Worm (Caenorhabditis elegans): ENCODE measurements around the gene mltn-13.

Gene mltn-13

ce11 chrX:4444073-4444472, 4.1 kb downstream of the mltn-13 start:
- TF ChIP-seq Y22D7AL.16 (tag; optimal IDR thresholded peaks at IDR 0.05) = peak; percentile 59
- no peak for TF ChIP-seq ceh-9 (tag; optimal IDR thresholded peaks at IDR 0.05)
- TF ChIP-seq nhr-232 (tag; optimal IDR thresholded peaks at IDR 0.05) = peak; percentile 62
- peak; percentile 48 for TF ChIP-seq T23F11.4 (GFP tag; optimal IDR thresholded peaks at IDR 0.05)
- peak; percentile 70 for TF ChIP-seq syd-9 (tag; optimal IDR thresholded peaks at IDR 0.05)
- peak; percentile 40 for TF ChIP-seq hlh-30 (tag; optimal IDR thresholded peaks at IDR 0.05; ENCODE audit: insufficient read depth)
- TF ChIP-seq K09A11.1 (tag; optimal IDR thresholded peaks at IDR 0.05; ENCODE audit: insufficient read depth) = peak; percentile 57
- TF ChIP-seq dmd-4 (tag; optimal IDR thresholded peaks at IDR 0.05; ENCODE audit: borderline replicate concordance) = no peak
- no peak for TF ChIP-seq ama-1 (optimal IDR thresholded peaks at IDR 0.05)
- peak; percentile 49 for TF ChIP-seq fkh-6 (tag; optimal IDR thresholded peaks at IDR 0.05)
- peak; percentile 50 for TF ChIP-seq lin-11 (tag; optimal IDR thresholded peaks at IDR 0.05)
- TF ChIP-seq elt-2 (tag; optimal IDR thresholded peaks at IDR 0.05) = peak; percentile 61
- no peak for TF ChIP-seq unc-42 (tag; optimal IDR thresholded peaks at IDR 0.05)
- TF ChIP-seq nhr-11 (tag; optimal IDR thresholded peaks at IDR 0.05) = no peak
- peak; percentile 11 for TF ChIP-seq ceh-31 (tag; optimal IDR thresholded peaks at IDR 0.05)
- no peak for TF ChIP-seq eyg-1 (tag; optimal IDR thresholded peaks at IDR 0.05)
- TF ChIP-seq pros-1 (tag; optimal IDR thresholded peaks at IDR 0.05) = no peak
- TF ChIP-seq hlh-13 (GFP tag; optimal IDR thresholded peaks at IDR 0.05) = peak; percentile 56
- peak; percentile 66 for TF ChIP-seq unc-86 (tag; optimal IDR thresholded peaks at IDR 0.05)
- TF ChIP-seq unc-3 (GFP tag; conservative IDR thresholded peaks at IDR 0.05) = peak; percentile 84; the same call in 1 of the 2 replicates
- TF ChIP-seq unc-3 (tag; optimal IDR thresholded peaks at IDR 0.05) = peak; percentile 58
- no peak for TF ChIP-seq nfya-1 (tag; optimal IDR thresholded peaks at IDR 0.05)
- TF ChIP-seq ahr-1 (tag; optimal IDR thresholded peaks at IDR 0.05) = peak; percentile 32
- TF ChIP-seq madf-2 (tag; optimal IDR thresholded peaks at IDR 0.05) = peak; percentile 67
- TF ChIP-seq C08G9.2 (tag; optimal IDR thresholded peaks at IDR 0.05) = peak; percentile 68
- no peak for TF ChIP-seq pha-4 (tag; optimal IDR thresholded peaks at IDR 0.05)
- peak; percentile 28 for TF ChIP-seq npax-4 (tag; optimal IDR thresholded peaks at IDR 0.05)
- TF ChIP-seq sox-2 (GFP tag; IDR thresholded peaks at IDR 0.05) = peak; percentile 81
- peak; percentile 91 for TF ChIP-seq hlh-6 (tag; optimal IDR thresholded peaks at IDR 0.05)
- peak; percentile 66 for TF ChIP-seq sox-4 (tag; optimal IDR thresholded peaks at IDR 0.05)
- no peak for TF ChIP-seq unc-55 (GFP tag; optimal IDR thresholded peaks at IDR 0.05)
- TF ChIP-seq C38D4.7 (GFP tag; optimal IDR thresholded peaks at IDR 0.05) = peak; percentile 69
- TF ChIP-seq ceh-30 (tag; optimal IDR thresholded peaks at IDR 0.05) = no peak
- peak; percentile 44 for TF ChIP-seq ceh-34 (tag; optimal IDR thresholded peaks at IDR 0.05)
- TF ChIP-seq fkh-10 (GFP tag; optimal IDR thresholded peaks at IDR 0.05) = no peak
- TF ChIP-seq rnt-1 (tag; optimal IDR thresholded peaks at IDR 0.05) = peak; percentile 36
- TF ChIP-seq ceh-22 (tag; optimal IDR thresholded peaks at IDR 0.05) = no peak
- no peak for TF ChIP-seq lim-6 (tag; optimal IDR thresholded peaks at IDR 0.05)
- no peak for TF ChIP-seq zip-5 (tag; optimal IDR thresholded peaks at IDR 0.05)
- peak; percentile 65 for TF ChIP-seq ceh-19 (GFP tag; optimal IDR thresholded peaks at IDR 0.05)
- peak; percentile 30 for TF ChIP-seq ceh-2 (tag; optimal IDR thresholded peaks at IDR 0.05)
- no peak for TF ChIP-seq mec-3 (tag; optimal IDR thresholded peaks at IDR 0.05; ENCODE audit: borderline replicate concordance)
- TF ChIP-seq pag-3 (tag; optimal IDR thresholded peaks at IDR 0.05; ENCODE audit: borderline replicate concordance) = no peak
- TF ChIP-seq ceh-45 (GFP tag; IDR thresholded peaks at IDR 0.05) = peak; percentile 62
- no peak for TF ChIP-seq tbx-2 (tag; optimal IDR thresholded peaks at IDR 0.05)
- TF ChIP-seq fax-1 (tag; optimal IDR thresholded peaks at IDR 0.05) = peak; percentile 39
- TF ChIP-seq pax-1 (tag; optimal IDR thresholded peaks at IDR 0.05) = no peak
- no peak for TF ChIP-seq pat-9 (tag; optimal IDR thresholded peaks at IDR 0.05)
- TF ChIP-seq ceh-24 (tag; optimal IDR thresholded peaks at IDR 0.05) = no peak
- TF ChIP-seq F13H6.1 (tag; optimal IDR thresholded peaks at IDR 0.05) = no peak
- TF ChIP-seq ceh-48 (tag; optimal IDR thresholded peaks at IDR 0.05) = peak; percentile 51
- peak; percentile 25 for TF ChIP-seq ceh-14 (tag; optimal IDR thresholded peaks at IDR 0.05)
- TF ChIP-seq sdc-2 (tag; optimal IDR thresholded peaks at IDR 0.05) = peak; percentile 79
- peak; percentile 62 for TF ChIP-seq ztf-16 (tag; optimal IDR thresholded peaks at IDR 0.05)

Measured in whole organism, late embryonic.